Fruit fly (Drosophila melanogaster) whole organism, larva: ENCODE data around the gene Osi6.

Source experiments
- noc ChIP-seq: fragments of 200-800 bp; sonication (Bioruptor generic); optimal IDR thresholded peaks from 3 replicates; lab custom pipeline; 2019; ENCODE audit warnings: missing biosample characterization, mild to moderate bottlenecking, missing genetic modification characterization, moderate library complexity

Gene Osi6

DNA sequence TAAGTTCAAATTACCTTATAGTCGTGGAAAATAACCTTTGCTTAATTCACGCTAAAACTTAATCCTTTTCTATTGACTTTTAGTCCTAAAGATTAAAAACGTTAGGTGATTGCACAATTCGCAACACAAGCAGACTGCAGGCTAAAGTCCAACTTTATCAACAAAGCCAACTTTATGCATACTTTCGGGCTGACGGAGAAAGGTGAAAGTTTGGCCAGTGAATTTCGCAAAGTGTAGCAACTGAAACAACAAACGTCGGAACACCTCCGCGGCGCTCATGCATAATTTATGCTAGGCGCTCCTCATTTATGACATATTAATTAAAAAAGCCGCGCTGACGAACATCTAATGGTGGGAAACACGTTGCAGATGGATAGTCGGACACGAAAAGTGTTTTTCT lies 35.5 kb downstream of the Osi6 start:
- no peak for TF ChIP-seq noc (tag; lab: Kevin White, UChicago)

DNA sequence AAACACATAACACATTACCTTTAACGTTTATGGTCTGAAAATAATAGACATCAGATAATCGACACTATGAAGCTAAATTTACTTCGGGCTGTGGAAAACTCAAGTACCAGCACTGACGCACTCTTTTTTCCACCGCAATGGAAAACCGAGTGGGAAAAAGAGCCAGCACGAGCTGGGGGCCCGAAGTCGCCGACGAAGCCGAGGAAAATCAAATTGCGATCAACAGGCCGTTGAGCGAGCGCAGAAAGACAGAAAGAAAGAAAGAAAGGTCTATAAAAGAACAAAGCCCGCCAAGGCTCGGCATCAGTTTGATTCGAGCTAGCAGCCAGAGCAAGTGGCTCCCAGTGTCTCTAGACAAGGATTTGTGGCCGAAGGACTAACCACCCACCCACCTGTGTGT lies 43.7 kb downstream of the Osi6 start, which contains the start of gene Osi12:
Osi12 (plus strand) TSS at position 301 of the 400 bp plus-strand sequence.
- no peak for TF ChIP-seq noc (tag; lab: Kevin White, UChicago)

DNA sequence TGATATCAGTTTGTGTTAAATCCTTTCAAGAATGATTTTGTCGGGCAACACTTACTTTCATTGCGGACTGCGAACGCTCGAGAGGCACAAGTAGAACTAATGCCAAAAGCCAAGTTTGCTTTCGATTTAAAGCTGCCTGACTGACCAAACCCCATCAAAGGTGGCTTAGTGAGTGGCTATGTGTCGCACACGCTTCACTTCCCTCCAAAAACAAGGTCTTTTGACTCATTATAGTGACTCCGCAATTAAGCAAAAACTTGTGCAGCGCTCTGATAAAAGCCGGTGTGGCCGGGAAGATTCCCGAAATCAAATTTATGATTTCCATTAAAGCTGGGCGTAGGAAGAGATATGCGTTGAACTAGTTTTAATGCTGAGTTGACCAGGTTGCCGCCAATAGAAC lies 50.6 kb downstream of the Osi6 start, which contains the start of gene CG15597:
CG15597 (minus strand) TSS at position 101 of the 400 bp plus-strand sequence.
- no peak for TF ChIP-seq noc (tag; lab: Kevin White, UChicago)
